Worm (Caenorhabditis elegans) whole organism, L2 larva: Measurements from ENCODE around the gene C56G2.22.

Experiments used
- C34F6.9 ChIP-seq: fragments of 150-350 bp; optimal IDR thresholded peaks from 2 replicates; lab custom pipeline; 2014; ENCODE audit warnings: missing biosample characterization, missing genetic modification characterization
- F13H6.1 ChIP-seq: sonication (generic microtip); optimal IDR thresholded peaks from 2 replicates; lab custom pipeline; 2016; ENCODE audit warnings: missing genetic modification characterization, missing compliant biosample characterization
- R02D3.7 ChIP-seq: fragments of 150-350 bp; optimal IDR thresholded peaks from 2 replicates; lab custom pipeline; 2014; ENCODE audit warnings: missing biosample characterization, missing genetic modification characterization
- Y55F3AM.14 ChIP-seq: fragments of 200-800 bp; sonication (Bioruptor generic); optimal IDR thresholded peaks from 2 replicates; lab custom pipeline; 2018; ENCODE audit warnings: mild to moderate bottlenecking, missing genetic modification characterization, missing compliant biosample characterization
- ZK546.5 ChIP-seq: sonication (generic microtip); optimal IDR thresholded peaks from 2 replicates; lab custom pipeline; 2017; ENCODE audit warnings: missing biosample characterization, missing genetic modification characterization
- alr-1 ChIP-seq: fragments of 150-350 bp; optimal IDR thresholded peaks from 2 replicates; lab custom pipeline; 2014; ENCODE audit warnings: missing biosample characterization, missing genetic modification characterization
- aly-2 ChIP-seq: fragments of 150-350 bp; optimal IDR thresholded peaks from 2 replicates; lab custom pipeline; 2014; ENCODE audit warnings: missing biosample characterization, missing genetic modification characterization
- blmp-1 ChIP-seq: sonication (generic microtip); optimal IDR thresholded peaks from 2 replicates; lab custom pipeline; 2017; ENCODE audit warnings: missing genetic modification characterization, mild to moderate bottlenecking, missing compliant biosample characterization, antibody characterized with exemption, moderate library complexity; ENCODE audit not compliant: insufficient read depth
- ceh-16 ChIP-seq: fragments of 150-350 bp; optimal IDR thresholded peaks from 2 replicates; lab custom pipeline; 2014; ENCODE audit warnings: missing biosample characterization, missing genetic modification characterization
- ceh-82 ChIP-seq: fragments of 150-350 bp; optimal IDR thresholded peaks from 2 replicates; lab custom pipeline; 2014; ENCODE audit warnings: missing biosample characterization, missing genetic modification characterization
- crh-2 ChIP-seq: sonication (generic microtip); optimal IDR thresholded peaks from 2 replicates; lab custom pipeline; 2017; ENCODE audit warnings: missing biosample characterization, missing genetic modification characterization
- egl-27 ChIP-seq: sonication (generic microtip); optimal IDR thresholded peaks from 3 replicates; lab custom pipeline; 2017; ENCODE audit warnings: missing biosample characterization, missing genetic modification reagents, missing genetic modification characterization
- elt-1 ChIP-seq: fragments of 150-350 bp; optimal IDR thresholded peaks from 2 replicates; lab custom pipeline; 2014; ENCODE audit warnings: missing biosample characterization, missing genetic modification characterization
- elt-3 ChIP-seq: sonication (generic microtip); optimal IDR thresholded peaks from 2 replicates; lab custom pipeline; 2017; ENCODE audit warnings: missing biosample characterization, missing genetic modification characterization
- fos-1 ChIP-seq: fragments of 150-350 bp; optimal IDR thresholded peaks from 2 replicates; lab custom pipeline; 2014; ENCODE audit warnings: missing biosample characterization, missing genetic modification characterization
- gmeb-1 ChIP-seq: fragments of 150-350 bp; optimal IDR thresholded peaks from 2 replicates; lab custom pipeline; 2014; ENCODE audit warnings: missing biosample characterization, missing genetic modification characterization
- lin-13 ChIP-seq: fragments of 150-350 bp; optimal IDR thresholded peaks from 2 replicates; lab custom pipeline; 2014; ENCODE audit warnings: missing biosample characterization, missing genetic modification reagents, missing genetic modification characterization
- lin-39 ChIP-seq: fragments of 150-350 bp; optimal IDR thresholded peaks from 2 replicates; lab custom pipeline; 2014; ENCODE audit warnings: missing biosample characterization, missing genetic modification reagents, missing genetic modification characterization
- lsy-2 ChIP-seq, 2 experiments: fragments of 150-350 bp in 1 of 2; sonication (generic microtip) in 1 of 2; optimal IDR thresholded peaks; 2 replicates each; lab custom pipeline; 2014 to 2017; ENCODE audit warnings: missing biosample characterization in 2 of 2, missing genetic modification characterization in 2 of 2
- mab-5 ChIP-seq: fragments of 150-350 bp; optimal IDR thresholded peaks from 2 replicates; lab custom pipeline; 2014; ENCODE audit warnings: missing biosample characterization, missing genetic modification characterization
- mbf-1 ChIP-seq: sonication (generic microtip); optimal IDR thresholded peaks from 2 replicates; lab custom pipeline; 2017; ENCODE audit warnings: missing biosample characterization, missing genetic modification characterization
- nhr-11 ChIP-seq: fragments of 150-350 bp; optimal IDR thresholded peaks from 2 replicates; lab custom pipeline; 2014; ENCODE audit warnings: missing biosample characterization, missing genetic modification characterization
- nhr-129 ChIP-seq: fragments of 150-350 bp; optimal IDR thresholded peaks from 2 replicates; lab custom pipeline; 2014; ENCODE audit warnings: missing biosample characterization, missing genetic modification characterization
- nhr-21 ChIP-seq: fragments of 150-350 bp; optimal IDR thresholded peaks from 2 replicates; lab custom pipeline; 2014; ENCODE audit warnings: missing biosample characterization, missing genetic modification characterization
- nhr-23 ChIP-seq: fragments of 150-350 bp; optimal IDR thresholded peaks from 2 replicates; lab custom pipeline; 2014; ENCODE audit warnings: missing biosample characterization, missing genetic modification reagents, missing genetic modification characterization
- nhr-237 ChIP-seq: fragments of 150-350 bp; optimal IDR thresholded peaks from 2 replicates; lab custom pipeline; 2014; ENCODE audit warnings: missing biosample characterization, missing genetic modification characterization
- nhr-25 ChIP-seq: fragments of 150-350 bp; sonication (generic microtip); optimal IDR thresholded peaks from 3 replicates; lab custom pipeline; 2014; ENCODE audit warnings: missing biosample characterization, missing genetic modification characterization
- peb-1 ChIP-seq: fragments of 150-350 bp; optimal IDR thresholded peaks from 2 replicates; lab custom pipeline; 2014; ENCODE audit warnings: missing biosample characterization, missing genetic modification characterization
- sem-4 ChIP-seq: fragments of 150-350 bp; optimal IDR thresholded peaks from 2 replicates; lab custom pipeline; 2014; ENCODE audit warnings: missing biosample characterization, missing genetic modification reagents, missing genetic modification characterization
- skn-1 ChIP-seq: sonication (generic microtip); optimal IDR thresholded peaks from 2 replicates; lab custom pipeline; 2017; ENCODE audit warnings: missing biosample characterization, missing genetic modification characterization
- sma-3 ChIP-seq: sonication (generic microtip); optimal IDR thresholded peaks from 2 replicates; lab custom pipeline; 2016; ENCODE audit warnings: missing genetic modification reagents, missing genetic modification characterization, missing compliant biosample characterization
- sma-9 ChIP-seq, 2 experiments: fragments of 150-350 bp in 1 of 2; sonication (generic microtip) in 1 of 2; optimal IDR thresholded peaks; 2 replicates each; lab custom pipeline; 2014 to 2016; ENCODE audit warnings: missing genetic modification characterization in 2 of 2, mild to moderate bottlenecking in 1 of 2, missing biosample characterization in 1 of 2, missing compliant biosample characterization in 1 of 2, missing genetic modification reagents in 1 of 2, moderate library complexity in 1 of 2
- snpc-4 ChIP-seq: fragments of 150-350 bp; optimal IDR thresholded peaks from 2 replicates; lab custom pipeline; 2014; ENCODE audit warnings: missing biosample characterization, missing genetic modification characterization
- unc-39 ChIP-seq: fragments of 150-350 bp; optimal IDR thresholded peaks from 2 replicates; lab custom pipeline; 2014; ENCODE audit warnings: missing biosample characterization, missing genetic modification characterization
- unc-55 ChIP-seq: fragments of 150-350 bp; sonication (generic microtip); optimal IDR thresholded peaks from 3 replicates; lab custom pipeline; 2014; ENCODE audit warnings: missing biosample characterization, missing genetic modification reagents, missing genetic modification characterization
- unc-62 ChIP-seq: fragments of 150-350 bp; optimal IDR thresholded peaks from 2 replicates; lab custom pipeline; 2014; ENCODE audit warnings: missing biosample characterization, missing genetic modification reagents, missing genetic modification characterization
- zag-1 ChIP-seq: fragments of 150-350 bp; optimal IDR thresholded peaks from 2 replicates; lab custom pipeline; 2014; ENCODE audit warnings: missing biosample characterization, missing genetic modification characterization
- ztf-1 ChIP-seq: fragments of 200-800 bp; sonication (Bioruptor generic); conservative IDR thresholded peaks from 2 replicates; pipeline ENCODE4 v1.3.6; 2022; ENCODE audit warnings: missing genetic modification characterization, missing compliant biosample characterization
- ztf-11 ChIP-seq: sonication (generic microtip); optimal IDR thresholded peaks from 2 replicates; lab custom pipeline; 2017; ENCODE audit warnings: missing biosample characterization, missing genetic modification characterization
- ztf-4 ChIP-seq: fragments of 150-350 bp; optimal IDR thresholded peaks from 2 replicates; lab custom pipeline; 2014; ENCODE audit warnings: missing biosample characterization, missing genetic modification characterization

C56G2.22 gene

DNA sequence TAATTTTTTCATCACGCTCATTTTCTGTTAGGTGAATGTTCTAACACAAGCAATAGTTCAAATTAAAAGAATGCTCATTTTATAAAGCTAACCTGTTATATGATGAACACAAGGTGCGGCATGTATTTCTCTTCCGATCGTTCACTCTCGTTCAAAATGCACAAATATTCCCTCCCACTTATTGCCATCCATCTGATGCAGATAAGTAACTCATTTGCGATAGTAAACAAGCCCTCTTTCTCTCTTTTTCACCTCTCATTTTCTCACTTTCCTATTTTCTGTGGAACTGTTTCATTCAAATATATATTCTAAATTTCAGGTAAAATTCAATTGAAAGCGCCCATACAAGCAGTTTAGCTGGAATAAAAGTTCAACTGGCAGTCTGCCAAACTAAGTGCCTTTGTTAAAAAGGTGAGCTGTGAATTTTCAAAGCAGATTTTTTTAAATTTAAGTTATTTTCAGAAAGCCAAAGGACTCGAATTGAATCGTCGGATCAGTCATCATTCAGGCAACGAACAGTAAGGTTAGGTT, at the start of gene C56G2.22, which contains the start of gene trmt-10C.2:
TSS of gene C56G2.22 (plus strand) at position 481 of the 531 bp plus-strand sequence.
TSS of gene trmt-10C.2 (plus strand) at position 314 of the 531 bp plus-strand sequence.
- TF ChIP-seq C34F6.9 (tag; lab: Kevin White, UChicago) (peak; percentile 1), ZK546.5 (tag; lab: Kevin White, UChicago) (no peak)

ce11 chrIII:6297599-6297998, 48.6 kb upstream of the C56G2.22 start:
- TF ChIP-seq zag-1 (tag; lab: Kevin White, UChicago) (peak; percentile 27), snpc-4 (tag; lab: Kevin White, UChicago) (no peak), nhr-11 (tag; lab: Kevin White, UChicago) (no peak), unc-55 (GFP tag; lab: Kevin White, UChicago) (peak; percentile 77)

DNA sequence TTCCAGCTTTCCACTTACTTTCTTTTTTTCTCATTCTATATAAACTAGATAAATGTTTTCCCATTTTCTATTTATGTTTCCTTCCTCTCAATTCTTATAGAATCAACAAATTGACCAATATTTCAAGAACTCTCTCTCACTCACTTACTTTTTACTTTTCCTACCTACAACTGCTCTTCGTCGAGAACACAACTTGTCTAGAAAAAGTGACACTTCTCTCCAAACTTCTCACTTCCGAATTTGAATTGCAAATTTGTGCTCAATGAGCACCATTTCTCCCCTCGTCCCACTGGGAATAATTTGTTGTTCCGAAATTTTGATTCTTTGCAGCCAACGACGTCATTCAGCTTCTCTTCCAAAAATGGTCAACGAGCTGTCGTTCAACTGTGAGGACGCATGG, 48.1 kb upstream of the C56G2.22 start, which contains the start of gene F47D12.3:
TSS of gene F47D12.3 (plus strand) at position 331 of the 400 bp plus-strand sequence.
- TF ChIP-seq nhr-129 (no peak), skn-1 (tag; lab: Kevin White, UChicago) (no peak), nhr-21 (tag; lab: Kevin White, UChicago) (no peak), egl-27 (no peak), C34F6.9 (tag; lab: Kevin White, UChicago) (no peak), ZK546.5 (tag; lab: Kevin White, UChicago) (no peak), R02D3.7 (tag; lab: Kevin White, UChicago) (no peak), F13H6.1 (tag; lab: Kevin White, UChicago) (no peak), elt-1 (no peak), unc-39 (no peak), sma-9 (GFP tag; optimal IDR thresholded peaks at IDR 0.05; lab: Kevin White, UChicago) (no peak), sma-9 (tag; optimal IDR thresholded peaks at IDR 0.05; lab: Kevin White, UChicago) (no peak), aly-2 (tag; lab: Kevin White, UChicago) (no peak), fos-1 (tag; lab: Kevin White, UChicago) (no peak), zag-1 (tag; lab: Kevin White, UChicago) (no peak), nhr-237 (tag; lab: Kevin White, UChicago) (no peak), elt-3 (tag; lab: Kevin White, UChicago) (no peak)
- TF ChIP-seq, all 48 proteins: peak for 0

- TF ChIP-seq unc-55 (GFP tag; lab: Kevin White, UChicago) (no peak), alr-1 (tag; lab: Kevin White, UChicago) (no peak), nhr-25 (tag; lab: Kevin White, UChicago) (no peak), ztf-1 (no peak), nhr-23 (no peak), unc-39 (no peak), ztf-4 (tag; lab: Kevin White, UChicago) (no peak), elt-1 (no peak), ztf-11 (tag; lab: Kevin White, UChicago) (no peak), mbf-1 (tag; lab: Kevin White, UChicago) (no peak), crh-2 (tag; lab: Kevin White, UChicago) (no peak), nhr-11 (tag; lab: Kevin White, UChicago) (no peak), unc-62 (GFP tag; lab: Kevin White, UChicago) (no peak), sma-9 (GFP tag; optimal IDR thresholded peaks at IDR 0.05; lab: Kevin White, UChicago) (no peak), sma-9 (tag; optimal IDR thresholded peaks at IDR 0.05; lab: Kevin White, UChicago) (no peak), skn-1 (tag; lab: Kevin White, UChicago) (no peak), Y55F3AM.14 (GFP tag; lab: Kevin White, UChicago) (no peak), sma-3 (GFP tag; lab: Kevin White, UChicago) (no peak), ZK546.5 (tag; lab: Kevin White, UChicago) (no peak)
Measured at ce11 chrIII:6300297-6300696, 46.0 kb upstream of the C56G2.22 start.

- TF ChIP-seq gmeb-1, result peak; percentile 51
- TF ChIP-seq peb-1, result no peak
- no peak for TF ChIP-seq elt-1
- no peak for TF ChIP-seq ceh-16
- peak; percentile 89 for TF ChIP-seq sma-3 (GFP tag; lab: Kevin White, UChicago)
- TF ChIP-seq ceh-82 (tag; lab: Kevin White, UChicago), result no peak
- peak; percentile 61 for TF ChIP-seq blmp-1 (tag; lab: Kevin White, UChicago)
- TF ChIP-seq ztf-1, result no peak
- peak; percentile 49 for TF ChIP-seq ztf-4 (tag; lab: Kevin White, UChicago)
- TF ChIP-seq unc-55 (GFP tag; lab: Kevin White, UChicago), result peak; percentile 72
- no peak for TF ChIP-seq unc-39
- no peak for TF ChIP-seq mbf-1 (tag; lab: Kevin White, UChicago)
- TF ChIP-seq lin-13 (GFP tag; lab: Kevin White, UChicago), result peak; percentile 36
- TF ChIP-seq Y55F3AM.14 (GFP tag; lab: Kevin White, UChicago), result no peak
- peak; percentile 68 for TF ChIP-seq F13H6.1 (tag; lab: Kevin White, UChicago)
- TF ChIP-seq lin-39 (tag; lab: Kevin White, UChicago), result no peak
- TF ChIP-seq nhr-237 (tag; lab: Kevin White, UChicago), result no peak
- TF ChIP-seq skn-1 (tag; lab: Kevin White, UChicago), result no peak
- TF ChIP-seq nhr-25 (tag; lab: Kevin White, UChicago), result peak; percentile 87
- no peak for TF ChIP-seq aly-2 (tag; lab: Kevin White, UChicago)
- no peak for TF ChIP-seq mab-5 (tag; lab: Kevin White, UChicago)
- no peak for TF ChIP-seq elt-3 (tag; lab: Kevin White, UChicago)
- peak; percentile 82 for TF ChIP-seq sem-4 (tag; lab: Kevin White, UChicago)
- peak; percentile 86 for TF ChIP-seq crh-2 (tag; lab: Kevin White, UChicago)
- peak; percentile 56 to 85 for TF ChIP-seq lsy-2 (tag; optimal IDR thresholded peaks at IDR 0.05; lab: Kevin White, UChicago)
- no peak for TF ChIP-seq nhr-23
Measured at ce11 chrIII:6303114-6303647, 43.1 kb upstream of the C56G2.22 start, which contains the start of gene F47D12.9. Gene F47D12.9 (minus strand): TSS chrIII:6303380.
